Fruit fly (Drosophila melanogaster) whole organism, prepupa: Measurements from ENCODE around the gene CG31139.

Experiments used
- Blimp-1 ChIP-seq: fragments of 200-800 bp; sonication (Bioruptor generic); optimal IDR thresholded peaks from 3 replicates; lab custom pipeline; 2017; ENCODE audit warnings: missing biosample characterization, missing genetic modification characterization, mild to moderate bottlenecking, moderate library complexity, missing genetic modification reagents
- CG15336 ChIP-seq: fragments of 200-800 bp; sonication (Bioruptor generic); IDR thresholded peaks from 2 replicates; pipeline ENCODE4 v1.3.6; 2022; ENCODE audit warnings: missing biosample characterization, missing genetic modification characterization
- CG16779 ChIP-seq: fragments of 200-800 bp; sonication (Bioruptor generic); optimal IDR thresholded peaks from 3 replicates; lab custom pipeline; 2017; ENCODE audit warnings: missing biosample characterization, mild to moderate bottlenecking, missing genetic modification characterization
- fd59A ChIP-seq: fragments of 200-800 bp; sonication (Bioruptor generic); optimal IDR thresholded peaks from 2 replicates; lab custom pipeline; 2017; ENCODE audit warnings: missing biosample characterization, mild to moderate bottlenecking, missing genetic modification characterization, missing genetic modification reagents
- ss ChIP-seq, 2 experiments: fragments of 200-800 bp; sonication (Bioruptor generic); optimal IDR thresholded peaks; 2 replicates in 1 of 2; 3 replicates in 1 of 2; lab custom pipeline; 2017 to 2018; ENCODE audit warnings: mild to moderate bottlenecking in 2 of 2, missing biosample characterization in 2 of 2, missing genetic modification characterization in 2 of 2, moderate library complexity in 1 of 2

dm6 chr3R:22756289-22756688 is 7.4 kb upstream of the CG31139 start:
- no peak for TF ChIP-seq CG16779 (tag; lab: Kevin White, UChicago)
- no peak for TF ChIP-seq CG15336 (GFP tag; lab: Robert Waterston, UW)
- no peak for TF ChIP-seq ss (GFP tag; optimal IDR thresholded peaks at IDR 0.05; lab: Kevin White, UChicago)
- TF ChIP-seq Blimp-1 (GFP tag; lab: Kevin White, UChicago), result no peak
- no peak for TF ChIP-seq fd59A (GFP tag; lab: Kevin White, UChicago)
